Worm (Caenorhabditis elegans) whole organism, L4/young adult: Measurements from ENCODE around the gene elt-1.

ENCODE experiments used
- W03F9.2 ChIP-seq: fragments of 150-350 bp; optimal IDR thresholded peaks from 2 replicates; lab custom pipeline; 2014; ENCODE audit warnings: missing biosample characterization, missing genetic modification characterization
- dao-5 ChIP-seq: sonication (generic microtip); optimal IDR thresholded peaks from 2 replicates; lab custom pipeline; 2016; ENCODE audit warnings: missing genotype, missing genetic modification characterization, moderate library complexity, missing compliant biosample characterization
- him-1 ChIP-seq: sonication (generic microtip); optimal IDR thresholded peaks from 2 replicates; lab custom pipeline; 2016; ENCODE audit warnings: missing genotype, missing genetic modification reagents, missing genetic modification characterization, missing compliant biosample characterization

ce11 chrIV:9613072-9613590, 1.7 kb upstream of the elt-1 start:
- TF ChIP-seq dao-5 (tag; lab: Kevin White, UChicago) (no peak), him-1 (tag; lab: Kevin White, UChicago) (no peak), W03F9.2 (tag; lab: Kevin White, UChicago) (no peak)
